Worm (Caenorhabditis elegans) whole organism, late embryonic: Measurements from ENCODE around the gene vps-52.

Experiments
- ceh-18 ChIP-seq: sonication (generic microtip); optimal IDR thresholded peaks from 2 replicates; lab custom pipeline; 2016; ENCODE audit warnings: missing genetic modification characterization, missing compliant biosample characterization
- ceh-24 ChIP-seq: sonication (generic microtip); optimal IDR thresholded peaks from 2 replicates; lab custom pipeline; 2016; ENCODE audit warnings: mild to moderate bottlenecking, missing genetic modification characterization, missing compliant biosample characterization
- ceh-45 ChIP-seq: fragments of 200-800 bp; sonication (Bioruptor generic); IDR thresholded peaks from 2 replicates; pipeline ENCODE4 v1.3.6; 2022; ENCODE audit warnings: missing genetic modification reagents, missing genetic modification characterization, missing compliant biosample characterization
- elt-4 ChIP-seq: sonication (generic microtip); optimal IDR thresholded peaks from 2 replicates; lab custom pipeline; 2016; ENCODE audit warnings: missing genetic modification characterization, missing compliant biosample characterization
- eyg-1 ChIP-seq: sonication (generic microtip); optimal IDR thresholded peaks from 2 replicates; lab custom pipeline; 2016; ENCODE audit warnings: missing genotype, missing genetic modification characterization, missing compliant biosample characterization
- fax-1 ChIP-seq: sonication (generic microtip); optimal IDR thresholded peaks from 2 replicates; lab custom pipeline; 2016; ENCODE audit warnings: missing genotype, missing genetic modification characterization, missing compliant biosample characterization
- hlh-13 ChIP-seq: fragments of 200-800 bp; sonication (Bioruptor generic); optimal IDR thresholded peaks from 2 replicates; lab custom pipeline; 2018; ENCODE audit warnings: mild to moderate bottlenecking, missing genetic modification characterization, missing compliant biosample characterization
- hlh-15 ChIP-seq: sonication (generic microtip); optimal IDR thresholded peaks from 2 replicates; lab custom pipeline; 2016; ENCODE audit warnings: missing genetic modification characterization, missing compliant biosample characterization
- nhr-11 ChIP-seq: fragments of 150-350 bp; optimal IDR thresholded peaks from 2 replicates; lab custom pipeline; 2014; ENCODE audit warnings: missing biosample characterization, missing genetic modification characterization
- pag-3 ChIP-seq: sonication (generic microtip); optimal IDR thresholded peaks from 2 replicates; lab custom pipeline; 2016; ENCODE audit warnings: missing compliant biosample characterization, missing genetic modification characterization, borderline replicate concordance
- pha-4 ChIP-seq: fragments of 150-350 bp; optimal IDR thresholded peaks from 2 replicates; lab custom pipeline; 2018; ENCODE audit warnings: missing biosample characterization, missing genetic modification reagents, missing genetic modification characterization
- sox-2 ChIP-seq: fragments of 200-800 bp; sonication (Bioruptor generic); IDR thresholded peaks from 2 replicates; pipeline ENCODE4 v1.3.6; 2022; ENCODE audit warnings: missing genetic modification reagents, missing genetic modification characterization, missing compliant biosample characterization
- unc-42 ChIP-seq: sonication (generic microtip); optimal IDR thresholded peaks from 2 replicates; lab custom pipeline; 2016; ENCODE audit warnings: missing genotype, missing genetic modification characterization, missing compliant biosample characterization
- unc-86 ChIP-seq: sonication (generic microtip); optimal IDR thresholded peaks from 2 replicates; lab custom pipeline; 2016; ENCODE audit warnings: missing genetic modification characterization, missing compliant biosample characterization

ce11 chrX:7554326-7554725 lies 10.8 kb upstream of the vps-52 start, which contains the start of gene F46C8.8:
- TF ChIP-seq fax-1 (tag; lab: Kevin White, UChicago), result no peak
- no peak for TF ChIP-seq elt-4
- no peak for TF ChIP-seq hlh-13 (GFP tag; lab: Kevin White, UChicago)
- TF ChIP-seq pha-4 (tag; lab: Kevin White, UChicago), result no peak
- no peak for TF ChIP-seq nhr-11 (tag; lab: Kevin White, UChicago)
- no peak for TF ChIP-seq ceh-18
- no peak for TF ChIP-seq sox-2 (GFP tag; lab: Robert Waterston, UW)
- TF ChIP-seq ceh-24 (tag; lab: Kevin White, UChicago), result no peak
- TF ChIP-seq hlh-15 (tag; lab: Kevin White, UChicago), result no peak
- TF ChIP-seq unc-42 (tag; lab: Kevin White, UChicago), result no peak
- TF ChIP-seq pag-3 (tag; lab: Kevin White, UChicago), result no peak
- no peak for TF ChIP-seq unc-86
- no peak for TF ChIP-seq ceh-45 (GFP tag; lab: Robert Waterston, UW)
- TF ChIP-seq eyg-1 (tag; lab: Kevin White, UChicago), result no peak
